Fruit fly (Drosophila melanogaster) whole organism, prepupa: Measurements from ENCODE around the gene Arpc2.

Source experiments
- Blimp-1 ChIP-seq: fragments of 200-800 bp; sonication (Bioruptor generic); optimal IDR thresholded peaks from 3 replicates; lab custom pipeline; 2017; ENCODE audit warnings: missing biosample characterization, missing genetic modification characterization, mild to moderate bottlenecking, moderate library complexity, missing genetic modification reagents
- CG11762 ChIP-seq: fragments of 200-800 bp; sonication (Bioruptor generic); optimal IDR thresholded peaks from 3 replicates; lab custom pipeline; 2016; ENCODE audit warnings: missing biosample characterization, missing genetic modification characterization; ENCODE audit not compliant: insufficient read depth
- CG16779 ChIP-seq: fragments of 200-800 bp; sonication (Bioruptor generic); optimal IDR thresholded peaks from 3 replicates; lab custom pipeline; 2017; ENCODE audit warnings: missing biosample characterization, mild to moderate bottlenecking, missing genetic modification characterization
- CG3032 ChIP-seq: fragments of 200-800 bp; optimal IDR thresholded peaks from 2 replicates; lab custom pipeline; 2019; ENCODE audit warnings: missing biosample characterization, mild to moderate bottlenecking, missing genetic modification characterization, moderate library complexity
- CG6276 ChIP-seq: fragments of 200-800 bp; sonication (Bioruptor generic); optimal IDR thresholded peaks from 2 replicates; lab custom pipeline; 2017; ENCODE audit warnings: missing biosample characterization, mild to moderate bottlenecking, missing genetic modification characterization
- CG8319 ChIP-seq: fragments of 200-800 bp; sonication (Bioruptor generic); optimal IDR thresholded peaks from 3 replicates; lab custom pipeline; 2016; ENCODE audit warnings: missing biosample characterization, missing genetic modification characterization
- CG9139 ChIP-seq: fragments of 200-800 bp; sonication (Bioruptor generic); optimal IDR thresholded peaks from 3 replicates; lab custom pipeline; 2017; ENCODE audit warnings: missing biosample characterization, mild to moderate bottlenecking, missing genetic modification characterization
- Eip78C ChIP-seq: fragments of 200-800 bp; sonication (Bioruptor generic); peaks from one replicate; lab custom pipeline; 2016; ENCODE audit warnings: missing biosample characterization, missing genetic modification characterization
- Gug ChIP-seq: fragments of 200-800 bp; sonication (Bioruptor generic); IDR thresholded peaks from 2 replicates; pipeline ENCODE4 v1.3.6; 2022; ENCODE audit warnings: missing biosample characterization, missing genetic modification characterization
- Hr38 ChIP-seq: sonication (Bioruptor generic); optimal IDR thresholded peaks from 2 replicates; lab custom pipeline; 2016; ENCODE audit warnings: missing biosample characterization, missing genetic modification characterization
- OdsH ChIP-seq: fragments of 200-800 bp; sonication (Bioruptor generic); optimal IDR thresholded peaks from 3 replicates; lab custom pipeline; 2016; ENCODE audit warnings: missing biosample characterization, missing genetic modification characterization
- Sox14 ChIP-seq: fragments of 200-800 bp; sonication (Bioruptor generic); optimal IDR thresholded peaks from 3 replicates; lab custom pipeline; 2016; ENCODE audit warnings: missing biosample characterization, missing genetic modification characterization
- esn ChIP-seq: fragments of 200-800 bp; sonication (Bioruptor generic); optimal IDR thresholded peaks from 2 replicates; lab custom pipeline; 2016; ENCODE audit warnings: missing biosample characterization, mild to moderate bottlenecking, missing genetic modification characterization, moderate library complexity

- TF ChIP-seq esn (GFP tag; lab: Kevin White, UChicago) (no peak), Blimp-1 (no peak), CG16779 (no peak), CG3032 (no peak), CG11762 (GFP tag; lab: Kevin White, UChicago) (no peak), OdsH (GFP tag; lab: Kevin White, UChicago) (no peak), CG9139 (GFP tag; lab: Kevin White, UChicago) (no peak), CG8319 (no peak), Sox14 (GFP tag; lab: Kevin White, UChicago) (no peak), Eip78C (GFP tag; lab: Kevin White, UChicago) (no peak), CG6276 (GFP tag; lab: Kevin White, UChicago) (no peak), Gug (GFP tag; lab: Robert Waterston, UW) (no peak), Hr38 (no peak)
Observed at dm6 chr2L:20434779-20435178, 17.9 kb downstream of the Arpc2 start.
